In genomic region chrIII:5153137-5153536, ce11 we compare ENCODE assay signal across 5 worm cellular contexts.
TF ChIP-seq lines count a peak whose summit lies in the region.

TSS of gene rbm-42 (minus strand) at chrIII:5153229.
TSS of gene grwd-1 (plus strand) at chrIII:5153464.

TF ChIP-seq in whole organism, L1 larva, 84 proteins besides CTCF, POLR2A, EP300 and RAD21:
- TF ChIP-seq lsy-2 (tag; optimal IDR thresholded peaks at IDR 0.05; lab: Kevin White, UChicago) (peak; percentile 27 to 66), snu-23 (GFP tag; optimal IDR thresholded peaks at IDR 0.05; lab: Kevin White, UChicago) (peak; percentile 30), rnt-1 (tag; optimal IDR thresholded peaks at IDR 0.05; lab: Kevin White, UChicago) (no peak), C04F5.9 (tag; optimal IDR thresholded peaks at IDR 0.05; lab: Kevin White, UChicago) (no peak), dpl-1 (GFP tag; optimal IDR thresholded peaks at IDR 0.05; lab: Kevin White, UChicago) (peak in 2 of 3 experiments; percentile 49 to 57), efl-1 (optimal IDR thresholded peaks at IDR 0.05; lab: Kevin White, UChicago) (peak; percentile 32 to 43), efl-1 (GFP tag; optimal IDR thresholded peaks at IDR 0.05 in 1 of 2; lab: Kevin White, UChicago) (peak; percentile 58 to 76), tbx-2 (tag; optimal IDR thresholded peaks at IDR 0.05; lab: Kevin White, UChicago) (peak; percentile 42), skn-1 (tag; optimal IDR thresholded peaks at IDR 0.05; lab: Kevin White, UChicago) (peak; percentile 20), nhr-20 (tag; optimal IDR thresholded peaks at IDR 0.05; lab: Kevin White, UChicago) (no peak), mep-1 (tag; optimal IDR thresholded peaks at IDR 0.05; lab: Kevin White, UChicago) (peak; percentile 62), F16B12.6 (tag; optimal IDR thresholded peaks at IDR 0.05; lab: Kevin White, UChicago) (peak; percentile 83), blmp-1 (tag; optimal IDR thresholded peaks at IDR 0.05; lab: Kevin White, UChicago) (peak; percentile 15), C16A3.4 (tag; optimal IDR thresholded peaks at IDR 0.05; lab: Kevin White, UChicago) (peak; percentile 8), jun-1 (tag; optimal IDR thresholded peaks at IDR 0.05; lab: Kevin White, UChicago) (no peak), lin-35 (GFP tag; optimal IDR thresholded peaks at IDR 0.05; lab: Kevin White, UChicago) (peak; percentile 21 to 57)

TF ChIP-seq in whole organism, L3 larva, 47 proteins besides CTCF, POLR2A, EP300 and RAD21:
- TF ChIP-seq unc-39 (tag; optimal IDR thresholded peaks at IDR 0.05; lab: Kevin White, UChicago) (no peak), fkh-2 (tag; optimal IDR thresholded peaks at IDR 0.05; lab: Kevin White, UChicago) (no peak), jun-1 (tag; optimal IDR thresholded peaks at IDR 0.05; lab: Kevin White, UChicago) (no peak), nhr-67 (tag; optimal IDR thresholded peaks at IDR 0.05; lab: Kevin White, UChicago) (no peak), lin-15B (tag; optimal IDR thresholded peaks at IDR 0.05; lab: Kevin White, UChicago) (peak; percentile 26), skn-1 (tag; optimal IDR thresholded peaks at IDR 0.05; lab: Kevin White, UChicago) (no peak), pha-4 (tag; optimal IDR thresholded peaks at IDR 0.05; lab: Kevin White, UChicago) (peak; percentile 76)

TF ChIP-seq in whole organism, early embryonic, 17 proteins besides CTCF, POLR2A, EP300 and RAD21:
- no peak for TF ChIP-seq hnd-1 (tag; optimal IDR thresholded peaks at IDR 0.05; lab: Kevin White, UChicago)
- peak; percentile 16 for TF ChIP-seq F13C5.2 (tag; optimal IDR thresholded peaks at IDR 0.05; lab: Kevin White, UChicago)
- TF ChIP-seq tbx-37 (GFP tag; conservative IDR thresholded peaks at IDR 0.05; lab: Robert Waterston, UW): no peak
TF ChIP-seq in whole organism, early embryonic: peak in this region for 1.

TF ChIP-seq in whole organism, midembryonic, 9 proteins besides CTCF, POLR2A, EP300 and RAD21:
- TF ChIP-seq ztf-23 (GFP tag; IDR thresholded peaks at IDR 0.05; lab: Robert Waterston, UW): peak; percentile 36; the same call in 1 of the 2 replicates
- no peak for TF ChIP-seq flt-1 (GFP tag; IDR thresholded peaks at IDR 0.05; lab: Robert Waterston, UW)
- TF ChIP-seq ztf-29 (GFP tag; IDR thresholded peaks at IDR 0.05; lab: Robert Waterston, UW): no peak
- no peak for TF ChIP-seq tab-1 (GFP tag; IDR thresholded peaks at IDR 0.05; lab: Robert Waterston, UW)
- no peak for TF ChIP-seq klf-2 (GFP tag; conservative IDR thresholded peaks at IDR 0.05; lab: Robert Waterston, UW)
- TF ChIP-seq med-1 (GFP tag; optimal IDR thresholded peaks at IDR 0.05; lab: Kevin White, UChicago; ENCODE audit: insufficient read depth): no peak
- no peak for TF ChIP-seq T22C8.4 (GFP tag; IDR thresholded peaks at IDR 0.05; lab: Robert Waterston, UW)
- TF ChIP-seq cog-1 (tag; optimal IDR thresholded peaks at IDR 0.05; lab: Kevin White, UChicago): peak; percentile 2

TF ChIP-seq in whole organism, young adult, 124 proteins besides CTCF, POLR2A, EP300 and RAD21:
- TF ChIP-seq attf-5 (GFP tag; optimal IDR thresholded peaks at IDR 0.05; lab: Kevin White, UChicago) (peak; percentile 42), snpc-4 (GFP tag; optimal IDR thresholded peaks at IDR 0.05; lab: Kevin White, UChicago) (peak; percentile 58), snpc-4 (tag; optimal IDR thresholded peaks at IDR 0.05; lab: Kevin White, UChicago) (no peak), ztf-18 (tag; optimal IDR thresholded peaks at IDR 0.05; lab: Kevin White, UChicago) (no peak)

Comparison
In these comparisons a context has a peak if more than half of its experiments do, and no peak if none do; other contexts are left out.
1. Of the 8 proteins assayed by ChIP-seq in both whole organism, young adult and whole organism, L1 larva: peak only in whole organism, young adult: none; only in whole organism, L1 larva: dpl-1, efl-1 and lin-35; in both: none; in neither: 4; mixed calls (peak in some experiments, not most) for 1.